Worm (Caenorhabditis elegans) whole organism, L3 larva: ENCODE measurements around the gene srlf-28.

Experiments
- daf-12 ChIP-seq: fragments of 150-350 bp; optimal IDR thresholded peaks from 2 replicates; lab custom pipeline; 2014; ENCODE audit warnings: missing biosample characterization, missing genetic modification reagents, missing genetic modification characterization
- egl-27 ChIP-seq: sonication (generic microtip); optimal IDR thresholded peaks from 4 replicates; lab custom pipeline; 2017; ENCODE audit warnings: missing biosample characterization, missing genetic modification reagents, missing genetic modification characterization
- nfya-1 ChIP-seq: sonication (generic microtip); optimal IDR thresholded peaks from 2 replicates; lab custom pipeline; 2017; ENCODE audit warnings: missing genetic modification characterization, mild to moderate bottlenecking, missing compliant biosample characterization, antibody characterized with exemption, moderate library complexity; ENCODE audit not compliant: insufficient read depth
- nhr-11 ChIP-seq: fragments of 150-350 bp; optimal IDR thresholded peaks from 2 replicates; lab custom pipeline; 2014; ENCODE audit warnings: missing biosample characterization, missing genetic modification characterization
- nhr-237 ChIP-seq: fragments of 150-350 bp; optimal IDR thresholded peaks from 2 replicates; lab custom pipeline; 2014; ENCODE audit warnings: missing biosample characterization, missing genetic modification characterization
- nhr-28 ChIP-seq: fragments of 150-350 bp; optimal IDR thresholded peaks from 2 replicates; lab custom pipeline; 2014; ENCODE audit warnings: missing biosample characterization, missing genetic modification characterization
- pqm-1 ChIP-seq: fragments of 150-350 bp; optimal IDR thresholded peaks from 2 replicates; lab custom pipeline; 2017; ENCODE audit warnings: missing biosample characterization, missing genetic modification characterization, inconsistent platforms
- skn-1 ChIP-seq: fragments of 150-350 bp; optimal IDR thresholded peaks from 2 replicates; lab custom pipeline; 2014; ENCODE audit warnings: missing biosample characterization, missing genetic modification characterization
- snpc-4 ChIP-seq: fragments of 150-350 bp; optimal IDR thresholded peaks from 2 replicates; lab custom pipeline; 2014; ENCODE audit warnings: missing biosample characterization, missing genetic modification characterization
- zag-1 ChIP-seq: fragments of 150-350 bp; optimal IDR thresholded peaks from 2 replicates; lab custom pipeline; 2014; ENCODE audit warnings: missing biosample characterization, missing genetic modification characterization
- ztf-11 ChIP-seq: fragments of 150-350 bp; optimal IDR thresholded peaks from 2 replicates; lab custom pipeline; 2014; ENCODE audit warnings: missing biosample characterization, missing genetic modification characterization
- ztf-4 ChIP-seq: fragments of 150-350 bp; optimal IDR thresholded peaks from 2 replicates; lab custom pipeline; 2014; ENCODE audit warnings: missing biosample characterization, missing genetic modification characterization

DNA sequence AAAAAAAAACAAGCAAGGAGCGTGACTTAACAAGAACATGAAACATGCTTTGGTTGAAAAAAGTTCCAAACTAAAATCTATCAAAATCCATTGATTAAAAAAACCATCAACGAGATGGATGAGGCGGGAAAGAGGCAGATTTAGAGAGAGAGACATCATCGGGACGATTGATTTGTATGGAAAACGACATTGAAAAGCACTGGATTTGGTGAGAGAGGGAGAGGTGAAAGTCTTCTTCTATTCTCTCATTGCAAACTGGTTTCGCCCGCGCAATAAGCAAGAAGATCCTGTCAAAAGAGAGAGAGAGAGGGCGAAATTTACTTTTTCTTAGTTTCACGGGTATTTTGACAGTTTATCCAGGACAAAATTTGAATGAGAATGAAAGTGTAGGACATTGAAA lies 41.5 kb upstream of the srlf-28 start:
- TF ChIP-seq ztf-4 (tag; lab: Kevin White, UChicago) (no peak), nhr-28 (no peak), daf-12 (tag; lab: Kevin White, UChicago) (no peak), nhr-237 (tag; lab: Kevin White, UChicago) (no peak), nhr-11 (no peak), snpc-4 (tag; lab: Kevin White, UChicago) (no peak), skn-1 (tag; lab: Kevin White, UChicago) (no peak), zag-1 (tag; lab: Kevin White, UChicago) (no peak), nfya-1 (tag; lab: Kevin White, UChicago) (no peak), pqm-1 (tag; lab: Kevin White, UChicago) (no peak), egl-27 (tag; lab: Kevin White, UChicago) (no peak), ztf-11 (tag; lab: Kevin White, UChicago) (no peak)
